Worm (Caenorhabditis elegans): ENCODE data around the gene moc-2.
A peak's percentile ranks its signal among the peaks of the same experiment; 100 is the strongest.

The moc-2 gene

ce11 chrV:6524757-6525156 is 20.8 kb upstream of the moc-2 start, which contains the start of gene acs-1 (continued):
- TF ChIP-seq pqm-1 (tag; optimal IDR thresholded peaks at IDR 0.05): peak; percentile 80
- no peak for TF ChIP-seq ceh-44 (GFP tag; IDR thresholded peaks at IDR 0.05)
- no peak for TF ChIP-seq jun-1 (tag; optimal IDR thresholded peaks at IDR 0.05)
- TF ChIP-seq D1046.2 (GFP tag; IDR thresholded peaks at IDR 0.05): no peak
- TF ChIP-seq egl-43 (GFP tag; IDR thresholded peaks at IDR 0.05): no peak
- TF ChIP-seq nhr-6 (tag; optimal IDR thresholded peaks at IDR 0.05): no peak
- TF ChIP-seq snpc-1.2 (GFP tag; IDR thresholded peaks at IDR 0.05): no peak
- TF ChIP-seq ceh-28 (tag; optimal IDR thresholded peaks at IDR 0.05): no peak
- TF ChIP-seq lsy-2 (tag; optimal IDR thresholded peaks at IDR 0.05): no peak
- no peak for TF ChIP-seq ceh-62 (tag; optimal IDR thresholded peaks at IDR 0.05)
- peak; percentile 54; the same call in 1 of the 2 replicates for TF ChIP-seq tra-1 (GFP tag; IDR thresholded peaks at IDR 0.05)
- 0 out of 2 replicates have a peak, but pooled peaks have one; percentile 28 for TF ChIP-seq lin-1 (GFP tag; IDR thresholded peaks at IDR 0.05)
- TF ChIP-seq ctbp-1 (GFP tag; IDR thresholded peaks at IDR 0.05): no peak

ce11 chrV:6522879-6523497 is 19.0 kb upstream of the moc-2 start:
- TF ChIP-seq nhr-28 (tag; optimal IDR thresholded peaks at IDR 0.05) (peak; percentile 56), nhr-41 (GFP tag; IDR thresholded peaks at IDR 0.05) (peak; percentile 41; the same call in 1 of the 2 replicates), tra-1 (GFP tag; IDR thresholded peaks at IDR 0.05) (peak; percentile 83), lin-15B (tag; optimal IDR thresholded peaks at IDR 0.05) (no peak), dmd-8 (GFP tag; IDR thresholded peaks at IDR 0.05) (0 out of 2 replicates have a peak, but pooled peaks have one; percentile 19), daf-16 (GFP tag; optimal IDR thresholded peaks at IDR 0.05) (no peak), daf-16 (tag; optimal IDR thresholded peaks at IDR 0.05) (peak; percentile 65), php-3 (GFP tag; IDR thresholded peaks at IDR 0.05) (peak; percentile 67; the same call in 1 of the 2 replicates), dve-1 (tag; optimal IDR thresholded peaks at IDR 0.05; ENCODE audit: insufficient read depth) (peak; percentile 62), attf-4 (tag; optimal IDR thresholded peaks at IDR 0.05) (no peak), ceh-20 (GFP tag; IDR thresholded peaks at IDR 0.05) (0 out of 2 replicates have a peak, but pooled peaks have one; percentile 15), dmd-9 (GFP tag; IDR thresholded peaks at IDR 0.05) (no peak), hlh-11 (tag; optimal IDR thresholded peaks at IDR 0.05) (peak; percentile 88), pqm-1 (tag; optimal IDR thresholded peaks at IDR 0.05) (peak; percentile 46), ceh-44 (GFP tag; IDR thresholded peaks at IDR 0.05) (no peak), mxl-3 (GFP tag; optimal IDR thresholded peaks at IDR 0.05) (peak; percentile 50), madf-9 (GFP tag; conservative IDR thresholded peaks at IDR 0.05) (no peak), unc-62 (GFP tag; optimal IDR thresholded peaks at IDR 0.05 in 1 of 2) (peak in 1 of 2 experiments; percentile 87), unc-62 (tag; optimal IDR thresholded peaks at IDR 0.05) (no peak), dmd-6 (GFP tag; IDR thresholded peaks at IDR 0.05) (peak; percentile 97), lin-1 (GFP tag; IDR thresholded peaks at IDR 0.05) (peak; percentile 56; the same call in 1 of the 2 replicates), T20F7.1 (GFP tag; optimal IDR thresholded peaks at IDR 0.05) (no peak)

DNA sequence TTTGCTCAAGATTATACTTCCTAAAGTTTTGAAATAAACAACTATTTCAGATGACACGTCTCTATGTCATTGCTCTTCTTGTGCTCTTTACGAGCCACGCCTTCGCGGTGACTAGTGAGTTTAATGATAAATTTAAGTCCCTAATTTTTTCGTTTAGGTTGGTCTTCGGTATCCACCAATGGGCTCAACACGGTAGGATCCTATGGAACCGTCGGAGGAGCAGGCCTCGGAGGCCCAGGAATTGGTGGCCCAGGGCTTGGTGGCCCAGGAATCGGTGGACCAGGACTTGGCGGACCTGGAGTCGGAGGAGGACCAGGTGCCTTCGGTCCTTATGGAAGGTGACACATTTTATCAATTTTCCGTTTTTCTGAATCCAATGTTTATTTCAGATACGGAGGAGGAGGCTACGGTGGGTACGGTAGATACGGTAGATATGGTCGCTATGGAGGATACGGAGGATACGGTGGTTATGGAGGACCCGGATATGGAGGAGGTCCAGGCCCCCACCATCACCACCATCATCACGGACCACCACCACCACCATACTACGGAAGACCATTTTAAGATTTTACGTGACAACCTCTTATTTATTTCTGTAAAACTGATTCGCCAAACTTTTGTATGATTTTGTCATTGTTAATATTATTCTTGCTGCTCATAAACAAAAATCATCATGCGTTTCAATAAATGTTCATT is 16.6 kb upstream of the moc-2 start, which contains the start of the genes F46E10.2 and F46E10.18:
Gene F46E10.2 (plus strand): TSS at position 51 of the 696 bp plus-strand sequence.
Gene F46E10.18 (plus strand): TSS at position 646 of the 696 bp plus-strand sequence.
- TF ChIP-seq dmd-9 (GFP tag; IDR thresholded peaks at IDR 0.05) (no peak), set-16 (GFP tag; IDR thresholded peaks at IDR 0.05) (peak; percentile 83), ztf-11 (tag; optimal IDR thresholded peaks at IDR 0.05) (no peak), nhr-25 (tag; optimal IDR thresholded peaks at IDR 0.05; ENCODE audit: borderline replicate concordance, insufficient read depth) (no peak), nhr-42 (GFP tag; IDR thresholded peaks at IDR 0.05) (no peak), spr-1 (tag; optimal IDR thresholded peaks at IDR 0.05) (no peak), aha-1 (tag) (peak; percentile 5), lin-1 (GFP tag; IDR thresholded peaks at IDR 0.05) (no peak), ceh-62 (tag; optimal IDR thresholded peaks at IDR 0.05) (no peak), ama-1 (optimal IDR thresholded peaks at IDR 0.05) (no peak), madf-9 (GFP tag; conservative IDR thresholded peaks at IDR 0.05) (no peak), dpl-1 (GFP tag; optimal IDR thresholded peaks at IDR 0.05) (no peak), lir-3 (tag; optimal IDR thresholded peaks at IDR 0.05) (no peak), dmd-6 (GFP tag; IDR thresholded peaks at IDR 0.05) (no peak), sdz-12 (GFP tag; optimal IDR thresholded peaks at IDR 0.05) (no peak), lin-13 (GFP tag; optimal IDR thresholded peaks at IDR 0.05) (no peak), cey-2 (tag; optimal IDR thresholded peaks at IDR 0.05; ENCODE audit: borderline replicate concordance, insufficient read depth) (no peak), zag-1 (tag; optimal IDR thresholded peaks at IDR 0.05) (no peak), nhr-41 (GFP tag; IDR thresholded peaks at IDR 0.05) (no peak), F37D6.2 (tag; optimal IDR thresholded peaks at IDR 0.05) (no peak), mdt-29 (GFP tag; IDR thresholded peaks at IDR 0.05) (no peak), snpc-1.2 (GFP tag; IDR thresholded peaks at IDR 0.05) (no peak)

All from whole organism, L4 larva.